Worm (Caenorhabditis elegans) whole organism, L1 larva: ENCODE results near the gene F58B4.6.

Experiments
- C04F5.9 ChIP-seq: sonication (generic microtip); optimal IDR thresholded peaks from 2 replicates; lab custom pipeline; 2016; ENCODE audit warnings: missing genetic modification characterization, missing compliant biosample characterization
- blmp-1 ChIP-seq: fragments of 150-350 bp; optimal IDR thresholded peaks from 2 replicates; lab custom pipeline; 2014; ENCODE audit warnings: missing biosample characterization, missing genetic modification characterization
- ceh-63 ChIP-seq: fragments of 200-800 bp; sonication (Bioruptor generic); optimal IDR thresholded peaks from 2 replicates; lab custom pipeline; 2018; ENCODE audit warnings: mild to moderate bottlenecking, missing genetic modification characterization, missing compliant biosample characterization
- dpl-1 ChIP-seq, 3 experiments: fragments of 150-350 bp in 2 of 3; sonication (generic microtip) in 1 of 3; optimal IDR thresholded peaks; 2 replicates each; lab custom pipeline; 2014 to 2017; ENCODE audit warnings: missing biosample characterization in 3 of 3, missing genetic modification characterization in 3 of 3, missing genetic modification reagents in 3 of 3
- dsc-1 ChIP-seq: sonication (generic microtip); optimal IDR thresholded peaks from 2 replicates; lab custom pipeline; 2016; ENCODE audit warnings: mild to moderate bottlenecking, missing genetic modification characterization, missing compliant biosample characterization
- egl-27 ChIP-seq, 2 experiments: fragments of 150-350 bp in 1 of 2; sonication (generic microtip); optimal IDR thresholded peaks; 3 replicates each; lab custom pipeline; 2017 to 2018; ENCODE audit warnings: missing biosample characterization in 2 of 2, missing genetic modification characterization in 2 of 2, missing genetic modification reagents in 2 of 2
- fkh-10 ChIP-seq: sonication (generic microtip); optimal IDR thresholded peaks from 2 replicates; lab custom pipeline; 2017; ENCODE audit warnings: missing biosample characterization, missing genetic modification reagents, missing genetic modification characterization
- fkh-4 ChIP-seq: sonication (generic microtip); optimal IDR thresholded peaks from 2 replicates; lab custom pipeline; 2016; ENCODE audit warnings: missing compliant biosample characterization, missing genetic modification characterization, borderline replicate concordance
- fos-1 ChIP-seq: fragments of 150-350 bp; optimal IDR thresholded peaks from 2 replicates; lab custom pipeline; 2014; ENCODE audit warnings: missing biosample characterization, missing genetic modification characterization
- hlh-4 ChIP-seq: sonication (generic microtip); optimal IDR thresholded peaks from 2 replicates; lab custom pipeline; 2016; ENCODE audit warnings: mild to moderate bottlenecking, missing genetic modification characterization, missing compliant biosample characterization
- isw-1 ChIP-seq: fragments of 200-800 bp; sonication (Bioruptor generic); IDR thresholded peaks from 2 replicates; pipeline ENCODE4 v1.3.6; 2022; ENCODE audit warnings: missing genetic modification characterization, missing compliant biosample characterization
- lin-14 ChIP-seq: fragments of 200-800 bp; sonication (Bioruptor generic); optimal IDR thresholded peaks from 2 replicates; lab custom pipeline; 2018; ENCODE audit warnings: mild to moderate bottlenecking, missing genetic modification characterization, moderate library complexity, missing compliant biosample characterization
- lin-39 ChIP-seq: fragments of 150-350 bp; optimal IDR thresholded peaks from 2 replicates; lab custom pipeline; 2014; ENCODE audit warnings: missing biosample characterization, missing genetic modification reagents, missing genetic modification characterization
- lsy-2 ChIP-seq, 2 experiments: fragments of 150-350 bp; optimal IDR thresholded peaks; 2 replicates each; lab custom pipeline; 2014; ENCODE audit warnings: missing biosample characterization in 2 of 2, missing genetic modification characterization in 2 of 2
- mab-9 ChIP-seq: fragments of 200-800 bp; sonication (Bioruptor generic); IDR thresholded peaks from 2 replicates; pipeline ENCODE4 v1.3.6; 2022; ENCODE audit warnings: missing genetic modification reagents, missing genetic modification characterization, missing compliant biosample characterization
- mef-2 ChIP-seq: fragments of 150-350 bp; optimal IDR thresholded peaks from 2 replicates; lab custom pipeline; 2014; ENCODE audit warnings: missing biosample characterization, missing genetic modification characterization
- mep-1 ChIP-seq: fragments of 150-350 bp; optimal IDR thresholded peaks from 2 replicates; lab custom pipeline; 2014; ENCODE audit warnings: missing biosample characterization, missing genetic modification characterization
- nhr-20 ChIP-seq: sonication (generic microtip); optimal IDR thresholded peaks from 2 replicates; lab custom pipeline; 2016; ENCODE audit warnings: mild to moderate bottlenecking, missing genetic modification characterization, missing compliant biosample characterization
- nhr-28 ChIP-seq: fragments of 150-350 bp; optimal IDR thresholded peaks from 2 replicates; lab custom pipeline; 2014; ENCODE audit warnings: missing biosample characterization, missing genetic modification characterization
- nhr-47 ChIP-seq: sonication (generic microtip); optimal IDR thresholded peaks from 2 replicates; lab custom pipeline; 2016; ENCODE audit warnings: mild to moderate bottlenecking, missing genetic modification characterization, moderate library complexity, missing compliant biosample characterization
- nhr-71 ChIP-seq: sonication (generic microtip); optimal IDR thresholded peaks from 2 replicates; lab custom pipeline; 2016; ENCODE audit warnings: mild to moderate bottlenecking, missing genetic modification characterization, moderate library complexity, missing compliant biosample characterization
- nhr-76 ChIP-seq: sonication (generic microtip); optimal IDR thresholded peaks from 2 replicates; lab custom pipeline; 2017; ENCODE audit warnings: missing biosample characterization, missing genetic modification characterization
- nhr-77 ChIP-seq: fragments of 150-350 bp; optimal IDR thresholded peaks from 2 replicates; lab custom pipeline; 2014; ENCODE audit warnings: missing biosample characterization, missing genetic modification characterization
- pag-3 ChIP-seq: sonication (generic microtip); optimal IDR thresholded peaks from 2 replicates; lab custom pipeline; 2017; ENCODE audit warnings: missing genetic modification characterization, mild to moderate bottlenecking, missing compliant biosample characterization, antibody characterized with exemption, borderline replicate concordance; ENCODE audit not compliant: insufficient read depth
- rnt-1 ChIP-seq: sonication (generic microtip); optimal IDR thresholded peaks from 2 replicates; lab custom pipeline; 2016; ENCODE audit warnings: mild to moderate bottlenecking, missing genetic modification characterization, moderate library complexity, missing compliant biosample characterization
- snu-23 ChIP-seq: sonication (generic microtip); optimal IDR thresholded peaks from 2 replicates; lab custom pipeline; 2016; ENCODE audit warnings: missing genetic modification characterization, missing compliant biosample characterization
- sup-37 ChIP-seq: fragments of 200-800 bp; sonication (Bioruptor generic); optimal IDR thresholded peaks from 2 replicates; lab custom pipeline; 2018; ENCODE audit warnings: mild to moderate bottlenecking, missing genetic modification characterization, missing compliant biosample characterization
- swsn-7 ChIP-seq: sonication (generic microtip); optimal IDR thresholded peaks from 2 replicates; lab custom pipeline; 2016; ENCODE audit warnings: missing genetic modification characterization, missing compliant biosample characterization
- tlp-1 ChIP-seq: fragments of 150-350 bp; optimal IDR thresholded peaks from 2 replicates; lab custom pipeline; 2014; ENCODE audit warnings: missing biosample characterization, missing genetic modification characterization
- unc-62 ChIP-seq: fragments of 150-350 bp; optimal IDR thresholded peaks from 2 replicates; lab custom pipeline; 2014; ENCODE audit warnings: missing biosample characterization, missing genetic modification reagents, missing genetic modification characterization
- xbp-1 ChIP-seq: sonication (generic microtip); optimal IDR thresholded peaks from 2 replicates; lab custom pipeline; 2016; ENCODE audit warnings: missing genetic modification characterization, missing compliant biosample characterization
- ztf-11 ChIP-seq, 2 experiments: sonication (generic microtip); optimal IDR thresholded peaks; 2 replicates each; lab custom pipeline; 2016 to 2017; ENCODE audit warnings: missing genetic modification characterization in 2 of 2, missing biosample characterization in 1 of 2, missing compliant biosample characterization in 1 of 2
- ztf-4 ChIP-seq: fragments of 150-350 bp; optimal IDR thresholded peaks from 2 replicates; lab custom pipeline; 2014; ENCODE audit warnings: missing biosample characterization, missing genetic modification characterization

The F58B4.6 gene

DNA sequence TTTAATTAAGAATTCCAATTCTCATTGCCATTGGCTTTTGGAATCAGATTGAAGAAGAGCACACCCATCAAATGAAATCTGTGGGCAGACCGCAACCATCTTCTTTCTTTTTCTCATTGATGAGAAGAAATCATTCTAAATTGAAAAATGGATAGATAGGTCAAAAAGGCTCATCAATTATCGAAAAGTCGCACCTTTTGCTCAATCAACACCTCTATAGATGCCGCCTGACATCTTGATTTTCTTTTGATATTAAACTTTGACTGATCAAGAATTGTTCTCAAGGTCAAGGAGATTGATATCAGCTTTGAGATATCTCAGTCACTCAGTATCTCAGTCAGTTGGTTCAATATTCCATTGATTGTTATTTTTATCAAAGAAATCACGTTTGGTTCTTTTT lies 14.9 kb upstream of the F58B4.6 start:
- TF ChIP-seq lin-39 (tag; lab: Kevin White, UChicago): peak; percentile 65
- TF ChIP-seq fos-1 (tag; lab: Kevin White, UChicago): no peak
- peak; percentile 49 for TF ChIP-seq rnt-1 (tag; lab: Kevin White, UChicago)
- TF ChIP-seq lin-14: peak; percentile 44
- peak; percentile 5 for TF ChIP-seq pag-3 (tag; lab: Kevin White, UChicago)
- TF ChIP-seq nhr-71: peak; percentile 51
- TF ChIP-seq lsy-2 (tag; optimal IDR thresholded peaks at IDR 0.05; lab: Kevin White, UChicago): peak in 1 of 2 experiments; percentile 26
- no peak for TF ChIP-seq unc-62 (GFP tag; lab: Kevin White, UChicago)

DNA sequence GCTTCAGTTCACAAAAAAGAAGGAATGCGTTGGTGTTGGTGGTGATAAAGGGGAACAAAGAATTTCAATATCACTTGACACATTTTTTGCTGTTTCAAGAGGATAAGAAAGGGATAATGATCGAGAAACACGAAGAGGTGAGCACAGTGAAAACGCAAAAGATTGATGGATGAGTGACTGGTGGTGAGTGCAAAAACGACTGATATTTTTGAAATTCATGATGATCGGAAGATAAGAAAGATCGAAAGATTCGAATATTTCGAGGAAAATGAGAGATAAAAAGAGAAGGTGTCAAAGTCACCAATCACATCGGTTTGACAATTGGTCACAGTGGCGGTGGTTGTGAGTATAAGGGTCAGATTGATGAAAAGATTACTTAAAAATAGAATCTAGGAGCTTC lies 8.9 kb upstream of the F58B4.6 start:
- TF ChIP-seq lin-14 (peak; percentile 54), nhr-71 (peak; percentile 53), blmp-1 (no peak), mab-9 (GFP tag; lab: Robert Waterston, UW) (no peak), fkh-10 (GFP tag; lab: Kevin White, UChicago) (no peak), lsy-2 (tag; optimal IDR thresholded peaks at IDR 0.05; lab: Kevin White, UChicago) (peak in 1 of 2 experiments; percentile 36), nhr-47 (tag; lab: Kevin White, UChicago) (no peak), rnt-1 (tag; lab: Kevin White, UChicago) (peak; percentile 44), ceh-63 (GFP tag; lab: Kevin White, UChicago) (no peak), nhr-20 (tag; lab: Kevin White, UChicago) (peak; percentile 19)

DNA sequence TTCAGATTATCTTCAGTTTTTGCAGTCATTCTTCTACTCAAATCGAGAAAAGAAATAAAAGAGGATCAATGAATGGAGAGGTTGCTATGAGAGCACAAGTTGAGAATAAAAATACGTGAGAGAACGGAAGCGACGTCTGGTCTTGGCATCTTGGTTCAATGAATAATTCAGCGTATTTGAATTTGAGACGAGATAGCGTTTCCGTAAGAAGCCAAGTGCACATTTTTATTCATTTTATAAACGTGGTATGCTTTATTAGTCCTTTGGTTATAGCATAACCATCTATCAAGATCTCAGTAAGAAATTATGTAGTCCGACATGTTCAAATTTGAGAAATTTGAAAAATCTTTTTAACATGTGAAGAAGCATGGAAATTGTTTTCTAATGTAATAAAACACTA lies 6.5 kb upstream of the F58B4.6 start, which contains the start of gene F58B4.2:
TSS of gene F58B4.2 (minus strand) at position 101 of the 400 bp plus-strand sequence.
- TF ChIP-seq lsy-2 (tag; optimal IDR thresholded peaks at IDR 0.05; lab: Kevin White, UChicago): no peak
- no peak for TF ChIP-seq fos-1 (tag; lab: Kevin White, UChicago)
- no peak for TF ChIP-seq xbp-1 (tag; lab: Kevin White, UChicago)
- TF ChIP-seq nhr-28 (tag; lab: Kevin White, UChicago): no peak
- no peak for TF ChIP-seq C04F5.9
- no peak for TF ChIP-seq ztf-11 (tag; optimal IDR thresholded peaks at IDR 0.05; lab: Kevin White, UChicago)
- no peak for TF ChIP-seq lin-39 (tag; lab: Kevin White, UChicago)
- no peak for TF ChIP-seq nhr-47 (tag; lab: Kevin White, UChicago)
- no peak for TF ChIP-seq isw-1
- TF ChIP-seq ztf-4 (tag; lab: Kevin White, UChicago): no peak
- TF ChIP-seq mep-1 (tag; lab: Kevin White, UChicago): no peak
- TF ChIP-seq nhr-76 (tag; lab: Kevin White, UChicago): no peak
- TF ChIP-seq swsn-7 (tag; lab: Kevin White, UChicago): no peak
- no peak for TF ChIP-seq hlh-4

DNA sequence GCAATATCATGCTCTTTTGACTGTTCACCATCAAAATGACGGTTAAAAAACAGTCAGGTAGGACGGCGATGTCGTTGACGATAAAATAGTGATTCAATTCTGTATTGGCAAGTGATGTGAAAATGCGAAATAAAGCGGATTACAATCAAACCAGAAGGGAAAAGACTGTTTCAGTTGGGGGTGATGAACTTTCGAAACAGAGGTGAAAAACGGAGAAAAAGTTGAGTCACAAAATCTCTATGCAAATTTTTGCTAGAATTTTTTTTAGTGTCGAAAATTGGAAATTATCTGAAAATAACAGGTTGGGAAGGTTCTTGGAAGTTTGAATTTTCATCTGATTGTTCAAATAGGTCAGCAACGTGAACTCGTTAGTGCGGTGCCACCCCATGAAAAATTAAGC lies 3.1 kb upstream of the F58B4.6 start, which contains the start of gene nas-31:
TSS of gene nas-31 (minus strand) at position 101 of the 400 bp plus-strand sequence.
- TF ChIP-seq nhr-47 (tag; lab: Kevin White, UChicago): no peak
- TF ChIP-seq sup-37 (GFP tag; lab: Kevin White, UChicago): no peak
- no peak for TF ChIP-seq nhr-77 (tag; lab: Kevin White, UChicago)
- TF ChIP-seq mep-1 (tag; lab: Kevin White, UChicago): no peak
- no peak for TF ChIP-seq ztf-11 (tag; optimal IDR thresholded peaks at IDR 0.05; lab: Kevin White, UChicago)
- no peak for TF ChIP-seq rnt-1 (tag; lab: Kevin White, UChicago)
- no peak for TF ChIP-seq ztf-4 (tag; lab: Kevin White, UChicago)
- TF ChIP-seq fkh-4 (tag; lab: Kevin White, UChicago): no peak
- no peak for TF ChIP-seq tlp-1 (tag; lab: Kevin White, UChicago)
- no peak for TF ChIP-seq mef-2 (tag; lab: Kevin White, UChicago)
- TF ChIP-seq dsc-1 (tag; lab: Kevin White, UChicago): no peak
- TF ChIP-seq snu-23 (GFP tag; lab: Kevin White, UChicago): no peak

DNA sequence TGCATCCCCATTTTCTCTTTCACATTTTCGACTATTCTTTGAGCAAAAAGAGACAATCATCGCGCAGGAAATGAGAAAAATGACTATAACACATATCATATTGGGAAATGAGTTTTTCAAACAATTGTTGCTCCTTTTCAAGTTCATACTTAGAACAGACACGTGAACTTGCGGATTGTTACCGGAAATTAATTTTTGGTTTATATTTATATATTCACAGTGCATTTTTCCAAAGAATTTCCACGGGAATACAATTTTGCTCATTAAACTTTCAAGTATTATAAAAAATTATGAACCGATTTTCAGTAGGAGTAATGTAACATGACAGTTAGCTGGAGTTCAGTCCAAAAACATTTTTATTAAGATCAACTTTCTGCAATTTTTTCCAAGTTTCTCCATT lies 1.6 kb upstream of the F58B4.6 start, which contains the start of gene F58B4.7:
TSS of gene F58B4.7 (minus strand) at position 101 of the 400 bp plus-strand sequence.
- TF ChIP-seq swsn-7 (tag; lab: Kevin White, UChicago) (no peak), egl-27 (tag; optimal IDR thresholded peaks at IDR 0.05; lab: Kevin White, UChicago) (no peak), mab-9 (GFP tag; lab: Robert Waterston, UW) (no peak), nhr-77 (tag; lab: Kevin White, UChicago) (no peak), sup-37 (GFP tag; lab: Kevin White, UChicago) (no peak), blmp-1 (no peak), dpl-1 (GFP tag; optimal IDR thresholded peaks at IDR 0.05; lab: Kevin White, UChicago) (no peak), dsc-1 (tag; lab: Kevin White, UChicago) (no peak)
